Fruit fly (Drosophila melanogaster) S2 (cell line): Measurements from ENCODE around the gene CG17776.

Experiments
- CG8478 ChIP-seq: fragments of >200 bp; optimal IDR thresholded peaks from 2 replicates; lab custom pipeline; 2018
- CTCF ChIP-seq, 2 experiments: fragments of >200 bp; optimal IDR thresholded peaks; 2 replicates each; lab custom pipeline; 2018

The CG17776 gene

dm6 chrX:2168485-2169199, 15.9 kb upstream of the CG17776 start:
- no peak for TF ChIP-seq CTCF (optimal IDR thresholded peaks at IDR 0.05; lab: Kevin White, UChicago)
- TF ChIP-seq CG8478 (lab: Kevin White, UChicago) = no peak

DNA sequence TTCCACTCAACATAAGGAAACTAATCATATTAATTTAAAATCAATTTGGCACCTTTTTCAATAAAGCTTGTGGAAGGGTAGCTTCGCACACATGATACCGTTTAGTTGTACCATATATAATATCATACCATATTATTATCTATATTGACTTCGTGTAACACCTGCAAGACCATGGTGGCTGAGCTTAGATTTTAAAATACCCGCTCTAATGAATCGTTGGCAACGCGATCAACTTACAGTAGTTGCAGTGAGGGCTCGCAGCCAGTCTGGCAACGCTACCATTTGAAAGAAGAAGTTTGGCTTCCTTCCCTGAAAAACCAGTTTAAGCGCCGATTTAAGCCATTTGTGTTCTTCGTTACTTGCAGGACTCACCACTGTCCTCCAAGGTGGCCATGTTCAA, 14.1 kb upstream of the CG17776 start:
- TF ChIP-seq CTCF (optimal IDR thresholded peaks at IDR 0.05; lab: Kevin White, UChicago) (no peak), CG8478 (lab: Kevin White, UChicago) (no peak)

dm6 chrX:2172420-2172827, 12.1 kb upstream of the CG17776 start, which contains the start of gene ND-B14.5A:
Gene ND-B14.5A (plus strand): TSS chrX:2172526.
- TF ChIP-seq CTCF (optimal IDR thresholded peaks at IDR 0.05; lab: Kevin White, UChicago) (no peak), CG8478 (lab: Kevin White, UChicago) (no peak)

dm6 chrX:2175265-2175795, 9.2 kb upstream of the CG17776 start, which contains the start of gene Cyp4d14:
Gene Cyp4d14 (minus strand): TSS chrX:2175315.
- TF ChIP-seq CTCF (optimal IDR thresholded peaks at IDR 0.05; lab: Kevin White, UChicago) (no peak), CG8478 (lab: Kevin White, UChicago) (no peak)

DNA sequence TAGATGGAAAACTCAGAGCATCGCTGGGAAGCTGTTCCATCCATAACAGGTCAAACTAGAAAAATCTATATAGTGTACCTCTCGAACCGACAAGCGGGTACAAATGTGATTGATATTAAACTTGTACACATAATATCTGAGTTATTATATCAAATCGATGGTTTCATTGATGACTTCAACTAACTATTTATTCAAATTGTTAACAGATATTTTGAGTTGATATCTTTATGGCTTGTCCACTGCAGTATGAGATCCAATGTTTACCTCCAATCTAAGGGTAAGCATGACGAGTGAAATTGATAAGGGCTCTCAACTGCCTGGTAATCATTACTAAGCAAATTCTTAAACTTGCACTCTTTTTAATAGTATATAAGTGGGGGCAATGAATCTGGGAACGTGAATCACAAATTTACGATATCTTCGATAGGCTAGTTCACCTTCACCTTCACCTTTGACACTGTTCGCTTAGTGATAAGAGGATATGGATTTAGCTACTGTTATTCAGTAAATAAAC, 8.5 kb upstream of the CG17776 start, which contains the start of gene Cyp4d2:
TSS of gene Cyp4d2 (plus strand) at position 51 of the 514 bp plus-strand sequence.
- TF ChIP-seq CTCF (optimal IDR thresholded peaks at IDR 0.05; lab: Kevin White, UChicago) (no peak), CG8478 (lab: Kevin White, UChicago) (no peak)

DNA sequence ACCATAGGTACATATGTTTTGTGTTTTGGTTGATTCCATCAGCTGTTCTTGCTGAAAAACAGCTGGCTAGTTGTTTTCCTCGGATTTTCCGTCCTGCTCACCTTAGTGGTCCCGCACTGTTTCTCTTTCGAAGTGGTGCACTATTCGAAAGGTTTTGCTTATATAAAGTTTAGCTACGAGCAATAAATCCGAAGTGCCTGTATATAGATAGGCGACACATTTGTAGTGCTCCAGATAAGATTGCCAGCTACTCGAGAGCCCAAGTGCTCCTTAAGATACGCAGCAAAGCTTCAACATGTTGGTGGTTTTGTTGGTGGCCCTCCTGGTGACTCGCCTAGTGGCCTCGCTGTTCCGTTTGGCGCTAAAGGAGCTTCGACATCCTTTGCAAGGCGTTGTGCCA, 5.7 kb upstream of the CG17776 start, which contains the start of gene Cyp4ae1:
TSS of gene Cyp4ae1 (plus strand) at position 206 of the 400 bp plus-strand sequence.
- TF ChIP-seq CG8478 (lab: Kevin White, UChicago) = no peak
- no peak for TF ChIP-seq CTCF (optimal IDR thresholded peaks at IDR 0.05; lab: Kevin White, UChicago)

DNA sequence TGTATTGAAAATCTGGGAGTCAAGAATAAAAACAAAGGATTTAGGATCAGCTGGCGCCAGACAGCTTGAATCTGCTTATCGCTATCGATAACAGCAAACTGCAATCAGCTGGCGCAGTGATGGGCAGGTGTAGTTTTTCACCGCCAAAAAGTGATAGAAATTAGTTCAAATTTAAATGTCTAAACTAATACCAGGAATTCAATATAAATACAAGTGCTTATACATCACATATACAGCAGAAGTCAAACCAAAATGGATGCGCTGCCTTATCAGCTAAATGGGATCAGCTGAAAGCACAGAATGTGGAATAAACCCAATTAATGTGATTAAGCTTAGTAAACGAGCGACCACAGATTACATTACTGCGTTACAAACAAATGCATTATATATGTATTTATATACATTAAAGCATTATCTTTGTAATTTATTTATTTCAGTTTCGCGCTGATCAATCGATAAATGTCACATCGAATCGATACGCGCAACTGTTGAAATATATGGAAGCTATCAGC, 3.7 kb upstream of the CG17776 start, which contains the start of gene pn:
TSS of gene pn (plus strand) at position 462 of the 512 bp plus-strand sequence.
- TF ChIP-seq CTCF (optimal IDR thresholded peaks at IDR 0.05; lab: Kevin White, UChicago) (no peak), CG8478 (lab: Kevin White, UChicago) (no peak)

DNA sequence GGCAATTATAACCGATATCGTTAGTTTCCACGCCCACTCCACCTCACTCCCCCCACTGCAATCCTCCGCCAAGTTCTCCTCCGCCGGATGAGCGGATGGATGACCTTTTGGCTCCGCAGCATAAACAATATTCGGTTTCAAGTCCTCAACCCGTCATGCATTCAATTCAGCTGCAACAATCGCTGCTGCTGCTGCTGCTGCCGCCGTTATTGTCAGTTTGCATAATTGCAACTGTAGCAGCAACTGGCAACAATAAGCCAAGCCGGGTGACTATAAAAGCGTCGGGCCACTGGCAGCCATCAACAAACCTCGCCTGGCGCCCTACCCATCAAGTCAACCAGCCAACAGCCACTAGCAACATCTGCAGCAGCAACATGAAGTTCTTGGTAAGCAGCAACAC, 2.0 kb downstream of the CG17776 start, which contains the start of gene CG17777:
TSS of gene CG17777 (plus strand) at position 301 of the 400 bp plus-strand sequence.
- TF ChIP-seq CG8478 (lab: Kevin White, UChicago) (no peak), CTCF (optimal IDR thresholded peaks at IDR 0.05; lab: Kevin White, UChicago) (no peak)

dm6 chrX:2187520-2187919, 3.0 kb downstream of the CG17776 start, which contains the start of gene CG3457:
Gene CG3457 (plus strand): TSS chrX:2187820.
- no peak for TF ChIP-seq CTCF (optimal IDR thresholded peaks at IDR 0.05; lab: Kevin White, UChicago)
- no peak for TF ChIP-seq CG8478 (lab: Kevin White, UChicago)

DNA sequence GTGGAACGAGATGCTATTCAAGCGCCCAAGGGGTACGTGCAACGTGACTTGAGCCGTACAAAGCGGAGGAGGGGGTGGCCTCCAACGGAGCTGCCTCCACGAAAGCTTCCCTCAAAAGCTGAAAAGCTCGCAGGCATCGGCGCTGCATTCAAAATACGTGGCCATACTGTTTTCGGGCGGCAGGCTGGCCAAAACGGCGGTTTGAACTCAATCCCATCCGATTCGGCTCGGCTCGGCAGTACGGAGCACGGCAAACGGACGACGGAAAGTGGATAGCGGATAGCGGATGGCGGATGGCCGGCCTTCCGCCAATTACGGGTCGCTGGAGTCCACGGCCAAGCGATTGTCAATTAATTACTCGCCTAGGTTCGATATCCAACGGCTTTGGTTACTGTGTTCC, 4.4 kb downstream of the CG17776 start, which contains the start of gene Mct1:
TSS of gene Mct1 (plus strand) at position 301 of the 400 bp plus-strand sequence.
- TF ChIP-seq CG8478 (lab: Kevin White, UChicago) (no peak), CTCF (optimal IDR thresholded peaks at IDR 0.05; lab: Kevin White, UChicago) (no peak)

dm6 chrX:2191896-2192295, 7.4 kb downstream of the CG17776 start:
- TF ChIP-seq CTCF (optimal IDR thresholded peaks at IDR 0.05; lab: Kevin White, UChicago) (no peak), CG8478 (lab: Kevin White, UChicago) (no peak)

DNA sequence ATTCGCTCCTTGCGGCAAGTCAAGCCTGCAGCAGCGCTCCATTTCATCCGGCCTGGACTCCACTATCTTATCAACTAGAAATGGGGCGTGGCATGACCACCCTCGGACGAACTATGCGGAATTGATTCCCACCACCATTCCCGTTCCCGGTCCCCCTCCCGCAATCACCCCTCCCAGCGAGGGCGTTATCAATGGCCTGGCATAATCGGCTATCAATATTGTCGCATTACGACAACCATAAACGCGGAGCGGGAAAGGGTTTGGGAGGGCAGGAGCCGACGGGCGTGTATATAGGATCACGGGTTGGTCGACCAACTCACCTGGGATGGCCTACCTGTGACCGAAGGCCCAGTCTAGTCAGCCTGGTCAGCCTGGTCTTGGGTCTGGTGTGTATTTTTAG, 8.6 kb downstream of the CG17776 start:
- TF ChIP-seq CTCF (optimal IDR thresholded peaks at IDR 0.05; lab: Kevin White, UChicago) (no peak), CG8478 (lab: Kevin White, UChicago) (no peak)

DNA sequence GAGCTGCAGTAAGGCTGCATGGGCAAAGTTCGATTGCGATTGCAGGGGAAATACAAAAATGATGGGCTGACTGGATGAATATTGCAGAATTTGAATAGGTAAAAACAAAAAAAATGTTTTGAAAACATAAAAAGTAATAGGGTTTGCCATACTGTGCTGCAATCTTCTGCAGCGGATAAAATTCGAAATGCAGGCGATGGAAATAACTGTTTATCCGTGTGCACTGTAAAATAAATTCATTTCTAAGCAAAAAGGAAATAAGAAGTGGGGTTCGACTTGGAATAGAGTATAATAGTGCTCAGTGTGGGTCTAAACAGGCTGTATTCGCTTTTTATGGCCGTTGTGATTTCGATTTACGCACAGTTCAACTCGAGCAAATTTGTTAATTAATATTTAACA, 9.3 kb downstream of the CG17776 start, which contains the start of gene CG14053:
TSS of gene CG14053 (minus strand) at position 101 of the 399 bp plus-strand sequence.
- no peak for TF ChIP-seq CG8478 (lab: Kevin White, UChicago)
- TF ChIP-seq CTCF (optimal IDR thresholded peaks at IDR 0.05; lab: Kevin White, UChicago) = no peak

dm6 chrX:2194208-2195094, 9.9 kb downstream of the CG17776 start:
- no peak for TF ChIP-seq CG8478 (lab: Kevin White, UChicago)
- TF ChIP-seq CTCF (optimal IDR thresholded peaks at IDR 0.05; lab: Kevin White, UChicago) = no peak
